Fruit fly (Drosophila melanogaster) S2 (cell line): ENCODE measurements around the gene CG1983.

ENCODE experiments used
- CG8478 ChIP-seq: fragments of >200 bp; optimal IDR thresholded peaks from 2 replicates; lab custom pipeline; 2018
- CTCF ChIP-seq, 2 experiments: fragments of >200 bp; optimal IDR thresholded peaks; 2 replicates each; lab custom pipeline; 2018

dm6 chr3R:30164162-30164561, 13.3 kb downstream of the CG1983 start:
- TF ChIP-seq CG8478, result no peak
- no peak for TF ChIP-seq CTCF (optimal IDR thresholded peaks at IDR 0.05; lab: Kevin White, UChicago)
